Fruit fly (Drosophila melanogaster): ENCODE results near the gene chinmo.

- no peak for TF ChIP-seq br (GFP tag; optimal IDR thresholded peaks at IDR 0.05)
- TF ChIP-seq h (GFP tag; optimal IDR thresholded peaks at IDR 0.05) = no peak
- no peak for TF ChIP-seq usp (GFP tag; optimal IDR thresholded peaks at IDR 0.05)
- TF ChIP-seq tai (GFP tag; optimal IDR thresholded peaks at IDR 0.05) = no peak
- no peak for TF ChIP-seq Dfd (GFP tag; optimal IDR thresholded peaks at IDR 0.05)
- no peak for TF ChIP-seq lola (GFP tag; optimal IDR thresholded peaks at IDR 0.05)
- no peak for TF ChIP-seq sv (GFP tag; optimal IDR thresholded peaks at IDR 0.05)
- TF ChIP-seq pan (optimal IDR thresholded peaks at IDR 0.05) = no peak
Measured at dm6 chr2L:1636520-1636919, 14.5 kb upstream of the chinmo start.
